Worm (Caenorhabditis elegans) whole organism, early embryonic: ENCODE measurements around the gene F32A11.1.

Experiments used
- F13C5.2 ChIP-seq: sonication (generic microtip); optimal IDR thresholded peaks from 2 replicates; lab custom pipeline; 2017; ENCODE audit warnings: mild to moderate bottlenecking, missing genetic modification characterization, inconsistent platforms, missing compliant biosample characterization
- aly-1 ChIP-seq: sonication (generic microtip); optimal IDR thresholded peaks from 2 replicates; lab custom pipeline; 2016; ENCODE audit warnings: missing genetic modification characterization, missing compliant biosample characterization
- ama-1 ChIP-seq: fragments of 150-350 bp; optimal IDR thresholded peaks from 2 replicates; lab custom pipeline; 2014
- ceh-13 ChIP-seq: fragments of 200-800 bp; sonication (Bioruptor generic); optimal IDR thresholded peaks from 2 replicates; lab custom pipeline; 2018; ENCODE audit warnings: mild to moderate bottlenecking, missing genetic modification characterization, missing compliant biosample characterization
- hmbx-1 ChIP-seq: sonication (generic microtip); optimal IDR thresholded peaks from 2 replicates; lab custom pipeline; 2016; ENCODE audit warnings: mild to moderate bottlenecking, missing genetic modification characterization, missing compliant biosample characterization
- hnd-1 ChIP-seq: sonication (generic microtip); optimal IDR thresholded peaks from 2 replicates; lab custom pipeline; 2016; ENCODE audit warnings: missing genetic modification characterization, missing compliant biosample characterization
- pes-1 ChIP-seq: fragments of 200-800 bp; sonication (Bioruptor generic); IDR thresholded peaks from 2 replicates; pipeline ENCODE4 v1.3.6; 2022; ENCODE audit warnings: missing genetic modification reagents, missing genetic modification characterization, missing compliant biosample characterization
- scrt-1 ChIP-seq: fragments of 200-800 bp; sonication (Bioruptor generic); IDR thresholded peaks from 2 replicates; pipeline ENCODE4 v1.3.6; 2022; ENCODE audit warnings: missing genetic modification characterization, missing compliant biosample characterization
- sea-1 ChIP-seq: fragments of 200-800 bp; sonication (Bioruptor generic); conservative IDR thresholded peaks from 2 replicates; pipeline ENCODE4 v1.3.6; 2022; ENCODE audit warnings: missing genetic modification characterization, missing compliant biosample characterization
- tbx-11 ChIP-seq: fragments of 200-800 bp; sonication (Bioruptor generic); IDR thresholded peaks from 2 replicates; pipeline ENCODE4 v1.3.6; 2022; ENCODE audit warnings: missing genetic modification characterization, missing compliant biosample characterization
- tbx-37 ChIP-seq: fragments of 200-800 bp; sonication (Bioruptor generic); conservative IDR thresholded peaks from 2 replicates; pipeline ENCODE4 v1.3.6; 2022; ENCODE audit warnings: missing genetic modification reagents, missing genetic modification characterization, missing compliant biosample characterization
- tra-4 ChIP-seq: sonication (generic microtip); optimal IDR thresholded peaks from 2 replicates; lab custom pipeline; 2017; ENCODE audit warnings: missing genetic modification characterization, missing compliant biosample characterization

The F32A11.1 gene

DNA sequence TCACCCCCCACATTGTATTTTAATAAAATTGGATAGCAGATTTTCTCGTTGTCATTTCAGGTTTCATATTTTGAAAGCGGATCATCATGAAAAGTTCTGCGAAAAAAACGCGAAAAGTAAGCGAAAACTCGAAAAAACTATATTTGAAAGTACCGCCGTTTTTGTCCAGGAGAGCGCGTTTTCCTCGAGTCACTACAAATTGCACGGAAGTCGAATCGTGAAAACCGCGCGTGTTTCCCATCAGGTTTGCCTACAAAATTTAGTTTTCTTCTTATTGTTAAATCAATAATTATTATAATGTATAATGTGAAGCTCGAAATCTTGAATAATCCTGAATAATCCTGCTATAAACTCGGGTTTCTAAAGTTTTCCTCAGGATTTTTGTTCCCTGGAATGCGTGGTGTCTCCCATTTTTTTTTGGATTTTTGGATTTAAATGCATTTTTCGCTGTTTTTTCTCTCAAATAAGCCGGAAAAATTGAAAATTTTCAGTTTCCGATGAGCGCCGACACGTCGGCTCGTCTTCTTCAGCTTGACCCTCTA is 42.6 kb downstream of the F32A11.1 start, which contains the start of gene btf-1:
TSS of gene btf-1 (plus strand) at position 492 of the 542 bp plus-strand sequence.
- TF ChIP-seq tbx-11 (GFP tag; lab: Robert Waterston, UW) (0 out of 2 replicates have a peak, but pooled peaks have one; percentile 18), aly-1 (tag; lab: Kevin White, UChicago) (no peak), tra-4 (peak; percentile 32), pes-1 (GFP tag; lab: Robert Waterston, UW) (peak; percentile 41; the same call in 1 of the 2 replicates), ceh-13 (GFP tag; lab: Kevin White, UChicago) (peak; percentile 24), tbx-37 (GFP tag; lab: Robert Waterston, UW) (no peak), scrt-1 (no peak), F13C5.2 (peak; percentile 73), ama-1 (peak; percentile 23), hnd-1 (tag; lab: Kevin White, UChicago) (no peak), hmbx-1 (no peak), sea-1 (GFP tag; lab: Robert Waterston, UW) (no peak)
